Worm (Caenorhabditis elegans) whole organism, late embryonic: ENCODE measurements around the gene C33C12.1.

Experiments used
- Y22D7AL.16 ChIP-seq: sonication (generic microtip); optimal IDR thresholded peaks from 2 replicates; lab custom pipeline; 2016; ENCODE audit warnings: missing genetic modification characterization, missing compliant biosample characterization
- lim-6 ChIP-seq: sonication (generic microtip); optimal IDR thresholded peaks from 2 replicates; lab custom pipeline; 2016; ENCODE audit warnings: missing genetic modification characterization, missing compliant biosample characterization
- lin-11 ChIP-seq: fragments of 200-800 bp; sonication (Bioruptor generic); optimal IDR thresholded peaks from 2 replicates; lab custom pipeline; 2018; ENCODE audit warnings: mild to moderate bottlenecking, missing genetic modification characterization, missing compliant biosample characterization
- npax-4 ChIP-seq: sonication (generic microtip); optimal IDR thresholded peaks from 2 replicates; lab custom pipeline; 2016; ENCODE audit warnings: missing genetic modification characterization, missing compliant biosample characterization
- sox-2 ChIP-seq: fragments of 200-800 bp; sonication (Bioruptor generic); IDR thresholded peaks from 2 replicates; pipeline ENCODE4 v1.3.6; 2022; ENCODE audit warnings: missing genetic modification reagents, missing genetic modification characterization, missing compliant biosample characterization
- ttx-3 ChIP-seq: sonication (generic microtip); optimal IDR thresholded peaks from 2 replicates; lab custom pipeline; 2016; ENCODE audit warnings: missing genetic modification reagents, missing genetic modification characterization, missing compliant biosample characterization
- unc-55 ChIP-seq: sonication (generic microtip); optimal IDR thresholded peaks from 2 replicates; lab custom pipeline; 2017; ENCODE audit warnings: missing biosample characterization, missing genetic modification reagents, missing genetic modification characterization

DNA sequence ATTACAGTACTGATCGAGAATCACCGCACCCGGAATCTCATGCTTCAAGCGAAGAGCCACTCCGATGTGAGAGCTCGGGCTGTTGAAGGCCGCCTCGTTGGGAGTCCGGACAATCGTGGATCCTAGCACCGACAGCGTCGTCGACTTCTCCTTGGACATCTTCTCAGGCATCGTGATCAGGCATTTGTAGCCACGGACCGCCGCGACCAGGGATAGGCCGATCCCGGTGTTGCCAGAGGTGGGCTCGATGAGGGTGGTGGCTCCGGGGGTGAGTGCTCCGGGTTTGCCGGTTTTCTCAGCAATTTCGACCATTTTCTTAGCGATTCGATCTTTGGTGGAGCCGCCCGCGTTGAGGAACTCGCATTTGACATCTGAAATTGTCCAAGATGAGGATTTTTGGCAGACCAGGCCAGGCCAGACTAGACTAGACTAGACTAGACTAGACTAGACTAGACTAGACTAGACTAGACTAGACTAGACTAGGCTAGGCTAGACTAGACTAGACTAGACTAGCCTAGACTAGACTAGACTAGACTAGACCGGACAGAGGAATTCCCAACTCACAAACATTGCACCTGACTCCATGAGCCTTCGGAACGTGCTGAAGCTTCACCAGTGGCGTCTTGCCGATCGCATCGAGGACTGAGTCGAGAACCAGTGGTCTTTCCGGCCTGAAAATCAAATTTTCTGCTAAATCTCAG lies 23.3 kb downstream of the C33C12.1 start:
- no peak for TF ChIP-seq ttx-3 (tag; lab: Kevin White, UChicago)
- TF ChIP-seq Y22D7AL.16 (tag; lab: Kevin White, UChicago) = no peak
- TF ChIP-seq lin-11 = no peak
- no peak for TF ChIP-seq unc-55 (GFP tag; lab: Kevin White, UChicago)
- no peak for TF ChIP-seq npax-4 (tag; lab: Kevin White, UChicago)
- no peak for TF ChIP-seq lim-6 (tag; lab: Kevin White, UChicago)
- no peak for TF ChIP-seq sox-2 (GFP tag; lab: Robert Waterston, UW)
